Fruit fly (Drosophila melanogaster) whole organism, embryonic: ENCODE measurements around the gene CG15506.

ENCODE experiments used
- Ada2b ChIP-seq: fragments of 200-800 bp; sonication (Bioruptor generic); IDR thresholded peaks from 2 replicates; pipeline ENCODE4 v1.3.6; 2022; ENCODE audit warnings: missing biosample characterization, missing genetic modification characterization
- Atf3 ChIP-seq: fragments of 200-800 bp; sonication (Bioruptor generic); optimal IDR thresholded peaks from 3 replicates; lab custom pipeline; 2016; ENCODE audit warnings: missing biosample characterization, missing genetic modification characterization
- BEAF-32 ChIP-seq: fragments of 200-800 bp; sonication (Bioruptor generic); optimal IDR thresholded peaks from 3 replicates; lab custom pipeline; 2017; ENCODE audit warnings: missing biosample characterization, missing genetic modification characterization, mild to moderate bottlenecking, moderate library complexity, missing genetic modification reagents
- Bgb ChIP-seq: fragments of 200-800 bp; sonication (Bioruptor generic); IDR thresholded peaks from 2 replicates; pipeline ENCODE4 v1.3.6; 2022; ENCODE audit warnings: missing biosample characterization, missing genetic modification characterization; ENCODE audit not compliant: partially characterized antibody
- BtbVII ChIP-seq: fragments of 200-800 bp; sonication (Bioruptor generic); optimal IDR thresholded peaks from 3 replicates; lab custom pipeline; 2017; ENCODE audit warnings: missing biosample characterization, mild to moderate bottlenecking, missing genetic modification characterization
- CG10209 ChIP-seq: fragments of 200-800 bp; sonication (Bioruptor generic); optimal IDR thresholded peaks from 3 replicates; lab custom pipeline; 2017; ENCODE audit warnings: missing biosample characterization, mild to moderate bottlenecking, missing genetic modification characterization, missing genetic modification reagents
- CG12155 ChIP-seq: fragments of 200-800 bp; sonication (Bioruptor generic); optimal IDR thresholded peaks from 3 replicates; lab custom pipeline; 2016; ENCODE audit warnings: missing biosample characterization, missing genetic modification characterization
- CG12391 ChIP-seq: fragments of 200-800 bp; sonication (Bioruptor generic); optimal IDR thresholded peaks from 3 replicates; lab custom pipeline; 2018; ENCODE audit warnings: missing biosample characterization, mild to moderate bottlenecking, missing genetic modification characterization, moderate library complexity
- CG13296 ChIP-seq: fragments of 200-800 bp; sonication (Bioruptor generic); optimal IDR thresholded peaks from 3 replicates; lab custom pipeline; 2018; ENCODE audit warnings: missing biosample characterization, mild to moderate bottlenecking, missing genetic modification characterization
- CG14441 ChIP-seq: fragments of 200-800 bp; sonication (Bioruptor generic); IDR thresholded peaks from 2 replicates; pipeline ENCODE4 v1.3.6; 2022; ENCODE audit warnings: missing biosample characterization, missing genetic modification characterization
- CG17568 ChIP-seq: fragments of 200-800 bp; sonication (Bioruptor generic); optimal IDR thresholded peaks from 2 replicates; lab custom pipeline; 2018; ENCODE audit warnings: missing biosample characterization, mild to moderate bottlenecking, missing genetic modification characterization, moderate library complexity
- CG1792 ChIP-seq: fragments of 200-800 bp; sonication (Bioruptor generic); optimal IDR thresholded peaks from 2 replicates; lab custom pipeline; 2016; ENCODE audit warnings: missing biosample characterization, missing genetic modification characterization
- CG18619 ChIP-seq: fragments of 200-800 bp; sonication (Bioruptor generic); optimal IDR thresholded peaks from 3 replicates; lab custom pipeline; 2017; ENCODE audit warnings: missing biosample characterization, mild to moderate bottlenecking, missing genetic modification characterization
- CG32772 ChIP-seq: fragments of 200-800 bp; sonication (Bioruptor generic); IDR thresholded peaks from 2 replicates; pipeline ENCODE4 v1.3.6; 2022; ENCODE audit warnings: missing biosample characterization, missing genetic modification characterization
- CG3281 ChIP-seq: fragments of 200-800 bp; sonication (Bioruptor generic); optimal IDR thresholded peaks from 3 replicates; lab custom pipeline; 2017; ENCODE audit warnings: missing biosample characterization, mild to moderate bottlenecking, missing genetic modification characterization
- CG34376 ChIP-seq: fragments of 200-800 bp; sonication (Bioruptor generic); optimal IDR thresholded peaks from 2 replicates; lab custom pipeline; 2018; ENCODE audit warnings: missing biosample characterization, mild to moderate bottlenecking, missing genetic modification characterization
- CG4707 ChIP-seq: fragments of 200-800 bp; sonication (Bioruptor generic); optimal IDR thresholded peaks from 2 replicates; lab custom pipeline; 2018; ENCODE audit warnings: missing biosample characterization, mild to moderate bottlenecking, missing genetic modification characterization, moderate library complexity
- CG6689 ChIP-seq: fragments of 200-800 bp; sonication (Bioruptor generic); IDR thresholded peaks from 2 replicates; pipeline ENCODE4 v1.3.6; 2022; ENCODE audit warnings: missing biosample characterization, missing genetic modification characterization
- CG7357 ChIP-seq: fragments of 200-800 bp; sonication (Bioruptor generic); IDR thresholded peaks from 3 replicates; pipeline ENCODE4 v1.3.6; 2022; ENCODE audit warnings: missing biosample characterization, missing genetic modification characterization
- CG8924 ChIP-seq: fragments of 200-800 bp; optimal IDR thresholded peaks from 3 replicates; lab custom pipeline; 2019; ENCODE audit warnings: missing biosample characterization, mild to moderate bottlenecking, missing genetic modification characterization, moderate library complexity
- CG9215 ChIP-seq: fragments of 200-800 bp; sonication (Bioruptor generic); IDR thresholded peaks from 2 replicates; pipeline ENCODE4 v1.3.6; 2022; ENCODE audit warnings: missing biosample characterization, missing genetic modification characterization
- CTCF ChIP-seq: fragments of 200-800 bp; sonication (Bioruptor generic); optimal IDR thresholded peaks from 2 replicates; lab custom pipeline; 2017; ENCODE audit warnings: missing biosample characterization, mild to moderate bottlenecking, missing genetic modification characterization, moderate library complexity
- Drgx ChIP-seq: fragments of 200-800 bp; sonication (Bioruptor generic); IDR thresholded peaks from 2 replicates; pipeline ENCODE4 v1.3.6; 2022; ENCODE audit warnings: missing biosample characterization, missing genetic modification characterization
- Elba2 ChIP-seq: fragments of 200-800 bp; sonication (Bioruptor generic); optimal IDR thresholded peaks from 3 replicates; lab custom pipeline; 2016; ENCODE audit warnings: missing biosample characterization, missing genetic modification characterization
- GATAe ChIP-seq: fragments of 200-800 bp; sonication (Bioruptor generic); conservative IDR thresholded peaks from 2 replicates; pipeline ENCODE4 v1.3.6; 2022; ENCODE audit warnings: missing biosample characterization, missing genetic modification characterization
- HHEX ChIP-seq: fragments of 200-800 bp; sonication (Bioruptor generic); optimal IDR thresholded peaks from 3 replicates; lab custom pipeline; 2017; ENCODE audit warnings: missing biosample characterization, mild to moderate bottlenecking, missing genetic modification characterization, missing genetic modification reagents
- HLHmδ ChIP-seq: fragments of 200-800 bp; sonication (Bioruptor generic); optimal IDR thresholded peaks from 2 replicates; lab custom pipeline; 2018; ENCODE audit warnings: missing biosample characterization, mild to moderate bottlenecking, missing genetic modification characterization, moderate library complexity
- Med ChIP-seq: fragments of 200-800 bp; sonication (Bioruptor generic); peaks from one replicate; lab custom pipeline; 2016; ENCODE audit warnings: missing biosample characterization, missing genetic modification characterization, mild to moderate bottlenecking, inconsistent platforms, moderate library complexity
- Nf-YB ChIP-seq: fragments of 200-800 bp; sonication (Bioruptor generic); optimal IDR thresholded peaks from 3 replicates; lab custom pipeline; 2019; ENCODE audit warnings: missing biosample characterization, mild to moderate bottlenecking, missing genetic modification characterization, moderate library complexity
- NfI ChIP-seq: fragments of 200-800 bp; sonication (Bioruptor generic); optimal IDR thresholded peaks from 3 replicates; lab custom pipeline; 2018; ENCODE audit warnings: missing biosample characterization, mild to moderate bottlenecking, missing genetic modification characterization, moderate library complexity
- Ptx1 ChIP-seq: fragments of 200-800 bp; sonication (Bioruptor generic); IDR thresholded peaks from 2 replicates; pipeline ENCODE4 v1.3.6; 2022; ENCODE audit warnings: missing biosample characterization, missing genetic modification characterization
- az2 ChIP-seq: fragments of 200-800 bp; sonication (Bioruptor generic); optimal IDR thresholded peaks from 3 replicates; lab custom pipeline; 2016; ENCODE audit warnings: missing biosample characterization, missing genetic modification characterization
- bab2 ChIP-seq: fragments of 200-800 bp; sonication (Bioruptor generic); optimal IDR thresholded peaks from 2 replicates; lab custom pipeline; 2016; ENCODE audit warnings: missing biosample characterization, missing genetic modification characterization
- ci ChIP-seq: fragments of 200-800 bp; sonication (Bioruptor generic); IDR thresholded peaks from 3 replicates; pipeline ENCODE4 v1.3.6; 2022; ENCODE audit warnings: missing biosample characterization, missing genetic modification characterization
- crol ChIP-seq: fragments of 200-800 bp; sonication (Bioruptor generic); IDR thresholded peaks from 2 replicates; pipeline ENCODE4 v1.3.6; 2022; ENCODE audit warnings: missing biosample characterization, missing genetic modification characterization
- dm ChIP-seq: fragments of 200-800 bp; sonication (Bioruptor generic); optimal IDR thresholded peaks from 3 replicates; lab custom pipeline; 2016; ENCODE audit warnings: missing biosample characterization, missing genetic modification characterization
- dpn ChIP-seq, 2 experiments: fragments of 200-800 bp; sonication (Bioruptor generic); optimal IDR thresholded peaks; 3 replicates each; lab custom pipeline; 2016; ENCODE audit warnings: missing biosample characterization in 2 of 2, missing genetic modification characterization in 2 of 2
- ems ChIP-seq: fragments of 200-800 bp; sonication (Bioruptor generic); optimal IDR thresholded peaks from 3 replicates; lab custom pipeline; 2016; ENCODE audit warnings: missing biosample characterization, missing genetic modification characterization
- gce ChIP-seq: fragments of 200-800 bp; sonication (Bioruptor generic); IDR thresholded peaks from 3 replicates; pipeline ENCODE4 v1.3.6; 2022; ENCODE audit warnings: missing biosample characterization, missing genetic modification characterization
- h ChIP-seq: fragments of >200 bp; optimal IDR thresholded peaks from 2 replicates; lab custom pipeline; 2017
- her ChIP-seq: fragments of 200-800 bp; sonication (Bioruptor generic); optimal IDR thresholded peaks from 2 replicates; lab custom pipeline; 2016; ENCODE audit warnings: missing biosample characterization, missing genetic modification characterization
- inv ChIP-seq: fragments of 200-800 bp; sonication (Bioruptor generic); IDR thresholded peaks from 2 replicates; pipeline ENCODE4 v1.3.6; 2022; ENCODE audit warnings: missing biosample characterization, missing genetic modification characterization; ENCODE audit not compliant: partially characterized antibody
- maf-S ChIP-seq: fragments of 200-800 bp; sonication (Bioruptor generic); optimal IDR thresholded peaks from 2 replicates; lab custom pipeline; 2016; ENCODE audit warnings: missing biosample characterization, missing genetic modification characterization
- mld ChIP-seq: fragments of 200-800 bp; sonication (Bioruptor generic); IDR thresholded peaks from 3 replicates; pipeline ENCODE4 v1.3.6; 2022; ENCODE audit warnings: missing biosample characterization, missing genetic modification characterization; ENCODE audit not compliant: partially characterized antibody
- org-1 ChIP-seq: fragments of 200-800 bp; sonication (Bioruptor generic); optimal IDR thresholded peaks from 2 replicates; lab custom pipeline; 2017; ENCODE audit warnings: missing biosample characterization, missing genetic modification characterization
- rib ChIP-seq: fragments of 200-800 bp; sonication (Bioruptor generic); IDR thresholded peaks from 2 replicates; pipeline ENCODE4 v1.3.6; 2022; ENCODE audit warnings: missing biosample characterization, missing genetic modification characterization
- slbo ChIP-seq: fragments of 200-800 bp; sonication (Bioruptor generic); IDR thresholded peaks from 2 replicates; pipeline ENCODE4 v1.3.6; 2022; ENCODE audit warnings: missing biosample characterization, missing genetic modification characterization
- so ChIP-seq: fragments of 200-800 bp; sonication (Bioruptor generic); IDR thresholded peaks from 3 replicates; pipeline ENCODE4 v1.3.6; 2022; ENCODE audit warnings: missing biosample characterization, missing genetic modification characterization
- stc ChIP-seq: fragments of 200-800 bp; sonication (Bioruptor generic); IDR thresholded peaks from 2 replicates; pipeline ENCODE4 v1.3.6; 2022; ENCODE audit warnings: missing biosample characterization, missing genetic modification characterization
- tio ChIP-seq: fragments of 200-800 bp; sonication (Bioruptor generic); optimal IDR thresholded peaks from 2 replicates; lab custom pipeline; 2017; ENCODE audit warnings: missing biosample characterization, missing genetic modification characterization, inconsistent platforms
- ttk ChIP-seq: fragments of 200-800 bp; sonication (Bioruptor generic); IDR thresholded peaks from 2 replicates; pipeline ENCODE4 v2.1.2; 2022; ENCODE audit warnings: missing biosample characterization, missing genetic modification characterization
- unc-4 ChIP-seq: fragments of 200-800 bp; sonication (Bioruptor generic); IDR thresholded peaks from 2 replicates; pipeline ENCODE4 v1.3.6; 2022; ENCODE audit warnings: missing biosample characterization, missing genetic modification characterization; ENCODE audit not compliant: partially characterized antibody

Gene CG15506

dm6 chr3R:29771645-29772089, 53.2 kb downstream of the CG15506 start (continued):
- TF ChIP-seq CG17568: peak; percentile 38
- TF ChIP-seq CG6689 (GFP tag; lab: Robert Waterston, UW): no peak
- TF ChIP-seq maf-S (GFP tag; lab: Kevin White, UChicago): no peak
- no peak for TF ChIP-seq az2
- TF ChIP-seq CG34376 (GFP tag; lab: Kevin White, UChicago): no peak
- no peak for TF ChIP-seq CG14441
- TF ChIP-seq mld (GFP tag; lab: Robert Waterston, UW): no peak
- TF ChIP-seq Ada2b (GFP tag; lab: Robert Waterston, UW): no peak
- no peak for TF ChIP-seq CTCF (GFP tag; lab: Kevin White, UChicago)
- no peak for TF ChIP-seq org-1 (GFP tag; lab: Kevin White, UChicago)
- 0 out of 2 replicates have a peak, but pooled peaks have one; percentile 33 for TF ChIP-seq rib
- no peak for TF ChIP-seq dm
- peak; percentile 50; the same call in 1 of the 2 replicates for TF ChIP-seq stc (GFP tag; lab: Robert Waterston, UW)
- no peak for TF ChIP-seq CG3281 (GFP tag; lab: Kevin White, UChicago)
- TF ChIP-seq HLHmδ: peak; percentile 59
- TF ChIP-seq ems: no peak
- no peak for TF ChIP-seq NfI
- TF ChIP-seq CG12155 (GFP tag; lab: Kevin White, UChicago): no peak
- TF ChIP-seq Med (GFP tag; lab: Kevin White, UChicago): peak; percentile 69
- no peak for TF ChIP-seq CG8924 (tag; lab: Kevin White, UChicago)
- no peak for TF ChIP-seq GATAe (GFP tag; lab: Robert Waterston, UW)
- TF ChIP-seq CG18619: no peak
- TF ChIP-seq ci (GFP tag; lab: Robert Waterston, UW): peak; percentile 61; the same call in 2 of the 3 replicates
- TF ChIP-seq gce (GFP tag; lab: Robert Waterston, UW): 0 out of 3 replicates have a peak, but pooled peaks have one; percentile 38
- no peak for TF ChIP-seq CG13296
- no peak for TF ChIP-seq Elba2
- TF ChIP-seq BEAF-32: no peak
- TF ChIP-seq HHEX: no peak
- no peak for TF ChIP-seq ttk (GFP tag; lab: Robert Waterston, UW)
- TF ChIP-seq Nf-YB: no peak
- TF ChIP-seq CG9215: no peak
- TF ChIP-seq bab2 (GFP tag; lab: Kevin White, UChicago): no peak
- no peak for TF ChIP-seq h (lab: Kevin White, UChicago)
- TF ChIP-seq Ptx1 (GFP tag; lab: Robert Waterston, UW): no peak
- TF ChIP-seq unc-4 (GFP tag; lab: Robert Waterston, UW): peak; percentile 30; the same call in 1 of the 2 replicates
- TF ChIP-seq dpn (GFP tag; optimal IDR thresholded peaks at IDR 0.05; lab: Kevin White, UChicago): no peak
- TF ChIP-seq crol: peak; percentile 96
- no peak for TF ChIP-seq CG12391 (tag; lab: Kevin White, UChicago)
- no peak for TF ChIP-seq CG32772 (GFP tag; lab: Robert Waterston, UW)
- TF ChIP-seq CG4707 (GFP tag; lab: Kevin White, UChicago): peak; percentile 67
- TF ChIP-seq Atf3: peak; percentile 11
- peak; percentile 6 for TF ChIP-seq BtbVII
- TF ChIP-seq her (GFP tag; lab: Kevin White, UChicago): peak; percentile 46
- TF ChIP-seq Drgx: no peak
- peak; percentile 82; the same call in 1 of the 2 replicates for TF ChIP-seq Bgb
- TF ChIP-seq CG7357 (GFP tag; lab: Robert Waterston, UW): no peak
- TF ChIP-seq CG1792 (GFP tag; lab: Kevin White, UChicago): no peak
- peak; percentile 33; the same call in 1 of the 2 replicates for TF ChIP-seq inv (GFP tag; lab: Robert Waterston, UW)
- no peak for TF ChIP-seq tio (GFP tag; lab: Kevin White, UChicago)
- no peak for TF ChIP-seq slbo
- TF ChIP-seq CG10209: no peak
- peak; percentile 51; the same call in 1 of the 3 replicates for TF ChIP-seq so
